Worm (Caenorhabditis elegans) whole organism, young adult: ENCODE results near the gene nhr-206.
A peak's percentile ranks its signal among the peaks of the same experiment; 100 is the strongest.

Experiments used
- B0035.1 ChIP-seq: sonication (generic microtip); optimal IDR thresholded peaks from 2 replicates; lab custom pipeline; 2016; ENCODE audit warnings: missing genetic modification characterization, mild to moderate bottlenecking, missing compliant biosample characterization, missing genotype, missing genetic modification reagents
- B0261.1 ChIP-seq: sonication (generic microtip); optimal IDR thresholded peaks from 2 replicates; lab custom pipeline; 2016; ENCODE audit warnings: mild to moderate bottlenecking, missing genetic modification characterization, moderate library complexity, missing compliant biosample characterization
- B0336.3 ChIP-seq: fragments of 200-800 bp; sonication (Bioruptor generic); IDR thresholded peaks from 2 replicates; pipeline ENCODE4 v1.3.6; 2022; ENCODE audit warnings: missing genetic modification characterization, missing compliant biosample characterization
- D2030.7 ChIP-seq: fragments of 200-800 bp; sonication (Bioruptor generic); IDR thresholded peaks from 2 replicates; pipeline ENCODE4 v1.3.6; 2022; ENCODE audit warnings: missing genetic modification reagents, missing genetic modification characterization, missing compliant biosample characterization
- F23B12.7 ChIP-seq: sonication (generic microtip); optimal IDR thresholded peaks from 2 replicates; lab custom pipeline; 2017; ENCODE audit warnings: missing genetic modification characterization, mild to moderate bottlenecking, missing compliant biosample characterization, antibody characterized with exemption, moderate library complexity; ENCODE audit not compliant: insufficient read depth
- F57A8.1 ChIP-seq: fragments of 200-800 bp; sonication (Bioruptor generic); optimal IDR thresholded peaks from 2 replicates; lab custom pipeline; 2018; ENCODE audit warnings: mild to moderate bottlenecking, missing genetic modification characterization, moderate library complexity, missing compliant biosample characterization
- F57C9.4 ChIP-seq: sonication (generic microtip); optimal IDR thresholded peaks from 2 replicates; lab custom pipeline; 2017; ENCODE audit warnings: mild to moderate bottlenecking, missing genetic modification characterization, missing compliant biosample characterization
- T07F8.4 ChIP-seq: sonication (generic microtip); optimal IDR thresholded peaks from 2 replicates; lab custom pipeline; 2016; ENCODE audit warnings: mild to moderate bottlenecking, missing genetic modification characterization, moderate library complexity, missing compliant biosample characterization
- T26A5.8 ChIP-seq: sonication (generic microtip); optimal IDR thresholded peaks from 2 replicates; lab custom pipeline; 2016; ENCODE audit warnings: missing genetic modification characterization, missing compliant biosample characterization
- ZK185.1 ChIP-seq: sonication (generic microtip); optimal IDR thresholded peaks from 2 replicates; lab custom pipeline; 2016; ENCODE audit warnings: mild to moderate bottlenecking, missing genetic modification characterization, missing compliant biosample characterization; ENCODE audit not compliant: poor library complexity, severe bottlenecking
- akir-1 ChIP-seq: fragments of 200-800 bp; sonication (Bioruptor generic); optimal IDR thresholded peaks from 2 replicates; lab custom pipeline; 2018; ENCODE audit warnings: mild to moderate bottlenecking, missing genetic modification characterization, moderate library complexity, missing compliant biosample characterization
- aptf-2 ChIP-seq: fragments of 200-800 bp; sonication (Bioruptor generic); conservative IDR thresholded peaks from 2 replicates; pipeline ENCODE4 v1.3.6; 2022; ENCODE audit warnings: missing genetic modification reagents, missing genetic modification characterization, missing compliant biosample characterization
- atf-7 ChIP-seq: sonication (generic microtip); optimal IDR thresholded peaks from 2 replicates; lab custom pipeline; 2017; ENCODE audit warnings: mild to moderate bottlenecking, missing genetic modification characterization, missing compliant biosample characterization
- athp-1 ChIP-seq: sonication (generic microtip); optimal IDR thresholded peaks from 2 replicates; lab custom pipeline; 2017; ENCODE audit warnings: mild to moderate bottlenecking, missing genetic modification characterization, missing compliant biosample characterization
- attf-5 ChIP-seq: fragments of 200-800 bp; sonication (Bioruptor generic); optimal IDR thresholded peaks from 2 replicates; lab custom pipeline; 2018; ENCODE audit warnings: mild to moderate bottlenecking, missing genetic modification characterization, missing compliant biosample characterization
- ccch-3 ChIP-seq: fragments of 200-800 bp; sonication (Bioruptor generic); optimal IDR thresholded peaks from 2 replicates; lab custom pipeline; 2018; ENCODE audit warnings: mild to moderate bottlenecking, missing genetic modification characterization, missing compliant biosample characterization
- ceh-100 ChIP-seq: fragments of 200-800 bp; sonication (Bioruptor generic); IDR thresholded peaks from 2 replicates; pipeline ENCODE4 v1.3.6; 2022; ENCODE audit warnings: missing genetic modification reagents, missing genetic modification characterization, missing compliant biosample characterization
- ceh-79 ChIP-seq: sonication (generic microtip); optimal IDR thresholded peaks from 2 replicates; lab custom pipeline; 2017; ENCODE audit warnings: mild to moderate bottlenecking, missing genetic modification characterization, missing compliant biosample characterization
- dpff-1 ChIP-seq: sonication (generic microtip); optimal IDR thresholded peaks from 2 replicates; lab custom pipeline; 2017; ENCODE audit warnings: mild to moderate bottlenecking, missing genetic modification characterization, missing compliant biosample characterization
- dpl-1 ChIP-seq: fragments of 150-350 bp; optimal IDR thresholded peaks from 2 replicates; lab custom pipeline; 2014; ENCODE audit warnings: missing biosample characterization, missing genetic modification reagents, missing genetic modification characterization
- efl-1 ChIP-seq: fragments of 150-350 bp; optimal IDR thresholded peaks from 2 replicates; lab custom pipeline; 2014; ENCODE audit warnings: missing biosample characterization, missing genetic modification reagents, missing genetic modification characterization
- hlh-12 ChIP-seq: sonication (generic microtip); optimal IDR thresholded peaks from 2 replicates; lab custom pipeline; 2016; ENCODE audit warnings: missing genetic modification characterization, missing compliant biosample characterization
- hrde-1 ChIP-seq: sonication (generic microtip); optimal IDR thresholded peaks from 2 replicates; lab custom pipeline; 2016; ENCODE audit warnings: missing genetic modification characterization, mild to moderate bottlenecking, missing compliant biosample characterization, moderate library complexity, missing genotype, missing genetic modification reagents, borderline replicate concordance
- let-526 ChIP-seq: fragments of 200-800 bp; sonication (Bioruptor generic); IDR thresholded peaks from 2 replicates; pipeline ENCODE4 v1.3.6; 2022; ENCODE audit warnings: missing genetic modification reagents, missing genetic modification characterization, missing compliant biosample characterization
- lir-1 ChIP-seq: fragments of 200-800 bp; sonication (Bioruptor generic); conservative IDR thresholded peaks from 2 replicates; pipeline ENCODE4 v1.3.6; 2022; ENCODE audit warnings: missing genetic modification reagents, missing genetic modification characterization, missing compliant biosample characterization
- lsy-27 ChIP-seq: sonication (generic microtip); optimal IDR thresholded peaks from 2 replicates; lab custom pipeline; 2017; ENCODE audit warnings: missing genetic modification characterization, mild to moderate bottlenecking, missing compliant biosample characterization, antibody characterized with exemption, missing genotype, borderline replicate concordance; ENCODE audit not compliant: insufficient read depth
- mel-28 ChIP-seq: sonication (generic microtip); optimal IDR thresholded peaks from 2 replicates; lab custom pipeline; 2016; ENCODE audit warnings: borderline replicate concordance, mild to moderate bottlenecking, missing genetic modification characterization, missing compliant biosample characterization
- nfya-1 ChIP-seq: sonication (generic microtip); optimal IDR thresholded peaks from 2 replicates; lab custom pipeline; 2017; ENCODE audit warnings: antibody characterized with exemption, missing compliant biosample characterization, missing genetic modification characterization, borderline replicate concordance; ENCODE audit not compliant: insufficient read depth
- nhr-179 ChIP-seq: sonication (generic microtip); optimal IDR thresholded peaks from 2 replicates; lab custom pipeline; 2016; ENCODE audit warnings: mild to moderate bottlenecking, missing genetic modification characterization, missing compliant biosample characterization
- nhr-80 ChIP-seq: sonication (generic microtip); optimal IDR thresholded peaks from 2 replicates; lab custom pipeline; 2016; ENCODE audit warnings: missing genetic modification characterization, missing compliant biosample characterization
- pbrm-1 ChIP-seq: fragments of 200-800 bp; sonication (Bioruptor generic); IDR thresholded peaks from 2 replicates; pipeline ENCODE4 v1.3.6; 2022; ENCODE audit warnings: missing genetic modification reagents, missing genetic modification characterization, missing compliant biosample characterization
- sdz-38 ChIP-seq: sonication (generic microtip); optimal IDR thresholded peaks from 2 replicates; lab custom pipeline; 2016; ENCODE audit warnings: missing genotype, missing genetic modification characterization, missing compliant biosample characterization
- snpc-3.4 ChIP-seq: sonication (generic microtip); optimal IDR thresholded peaks from 2 replicates; lab custom pipeline; 2017; ENCODE audit warnings: missing genetic modification characterization, mild to moderate bottlenecking, missing compliant biosample characterization, antibody characterized with exemption, moderate library complexity, missing genotype, missing genetic modification reagents
- tlf-1 ChIP-seq: fragments of 200-800 bp; sonication (Bioruptor generic); optimal IDR thresholded peaks from 2 replicates; lab custom pipeline; 2018; ENCODE audit warnings: mild to moderate bottlenecking, missing genetic modification characterization, missing compliant biosample characterization
- unc-62 ChIP-seq: fragments of 150-350 bp; optimal IDR thresholded peaks from 2 replicates; lab custom pipeline; 2014; ENCODE audit warnings: missing biosample characterization, missing genetic modification reagents, missing genetic modification characterization
- xnd-1 ChIP-seq: sonication (generic microtip); optimal IDR thresholded peaks from 2 replicates; lab custom pipeline; 2016; ENCODE audit warnings: missing genotype, missing genetic modification reagents, missing genetic modification characterization, missing compliant biosample characterization
- ztf-26 ChIP-seq: sonication (generic microtip); optimal IDR thresholded peaks from 2 replicates; lab custom pipeline; 2017; ENCODE audit warnings: missing genetic modification characterization, missing compliant biosample characterization
- ztf-6 ChIP-seq: fragments of 200-800 bp; sonication (Bioruptor generic); IDR thresholded peaks from 2 replicates; pipeline ENCODE4 v1.3.6; 2022; ENCODE audit warnings: missing genetic modification reagents, missing genetic modification characterization, missing compliant biosample characterization

nhr-206 gene

DNA sequence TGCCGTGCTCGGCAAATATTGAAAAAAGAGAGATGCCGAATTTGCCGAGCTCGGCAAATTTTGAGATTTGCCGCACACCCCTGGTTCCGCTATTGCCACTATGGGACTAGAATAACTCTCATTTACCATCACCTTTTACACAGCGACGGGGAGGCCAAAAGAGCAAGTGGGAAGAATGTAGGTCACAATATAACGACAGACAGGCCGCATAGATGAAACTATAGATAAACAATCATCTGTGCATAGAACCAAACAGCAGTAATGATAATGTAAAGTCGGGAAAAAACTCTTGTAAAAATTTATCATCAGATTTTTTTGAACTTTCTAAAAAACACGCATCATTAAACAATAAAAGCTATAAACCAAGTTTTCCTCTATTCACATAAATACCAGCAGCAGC, 23.4 kb upstream of the nhr-206 start, which contains the start of gene kmo-2:
Gene kmo-2 (minus strand): TSS at position 101 of the 400 bp plus-strand sequence.
- no peak for TF ChIP-seq unc-62 (GFP tag; lab: Kevin White, UChicago)
- TF ChIP-seq pbrm-1: no peak
- TF ChIP-seq F57C9.4 (tag; lab: Kevin White, UChicago): no peak
- no peak for TF ChIP-seq sdz-38
- TF ChIP-seq F57A8.1: no peak
- TF ChIP-seq ccch-3 (GFP tag; lab: Kevin White, UChicago): no peak
- TF ChIP-seq lsy-27 (tag; lab: Kevin White, UChicago): no peak
- TF ChIP-seq, all 124 proteins: peak for 0

DNA sequence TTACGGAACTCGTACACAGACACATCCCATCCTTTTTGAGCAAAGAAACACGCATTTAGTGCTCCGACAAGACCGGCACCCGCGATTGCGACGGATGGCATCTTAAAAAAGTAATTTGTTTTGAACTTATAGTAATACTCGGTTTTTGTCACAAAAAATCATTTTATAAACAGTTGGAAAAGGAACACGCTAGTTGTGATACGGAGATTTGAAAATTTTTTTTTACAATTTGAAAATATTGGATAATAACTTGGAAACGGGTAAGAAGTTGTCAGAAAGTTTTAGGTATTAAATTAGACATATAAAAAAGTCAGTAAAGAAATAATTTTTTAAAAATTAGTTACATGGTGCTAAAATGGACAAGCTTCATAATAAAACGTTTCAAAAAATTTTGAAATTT, 21.4 kb upstream of the nhr-206 start, which contains the start of gene kmo-1:
Gene kmo-1 (minus strand): TSS at position 101 of the 400 bp plus-strand sequence.
- no peak for TF ChIP-seq let-526
- no peak for TF ChIP-seq dpff-1 (tag; lab: Kevin White, UChicago)
- no peak for TF ChIP-seq mel-28

DNA sequence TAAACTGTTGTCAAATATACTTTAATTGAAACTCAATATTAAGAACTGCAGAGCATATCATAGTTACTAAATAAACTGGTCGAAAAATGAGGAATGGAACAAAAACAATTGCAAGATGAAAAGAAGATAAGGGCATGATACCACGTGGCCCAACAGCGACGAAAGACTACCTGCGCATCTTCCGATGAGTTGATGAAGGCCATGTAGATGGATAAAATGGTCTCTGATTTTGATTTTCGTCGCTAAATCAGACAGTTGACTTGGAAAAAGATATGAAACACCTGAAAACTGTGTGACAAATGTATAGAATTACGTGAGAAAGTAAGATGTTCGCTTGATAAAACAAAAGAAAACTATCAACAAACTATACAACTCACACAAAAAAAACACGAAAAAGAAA, 20.3 kb upstream of the nhr-206 start:
- TF ChIP-seq snpc-3.4 (tag; lab: Kevin White, UChicago): no peak
- no peak for TF ChIP-seq hrde-1 (tag; lab: Kevin White, UChicago)
- no peak for TF ChIP-seq hlh-12
- TF ChIP-seq aptf-2 (GFP tag; lab: Robert Waterston, UW): no peak

- TF ChIP-seq ztf-26 (tag; lab: Kevin White, UChicago) (no peak), atf-7 (no peak), sdz-38 (no peak), efl-1 (no peak), tlf-1 (GFP tag; lab: Kevin White, UChicago) (no peak), D2030.7 (no peak), athp-1 (tag; lab: Kevin White, UChicago) (no peak), F23B12.7 (no peak), ztf-6 (no peak), lir-1 (GFP tag; lab: Robert Waterston, UW) (no peak)
- TF ChIP-seq, all 124 proteins: peak for 0
Measured at ce11 chrV:12074886-12075285, 16.9 kb upstream of the nhr-206 start, which contains the start of gene R07B7.6. Gene R07B7.6, minus strand, starts transcription at chrV:12074986.

DNA sequence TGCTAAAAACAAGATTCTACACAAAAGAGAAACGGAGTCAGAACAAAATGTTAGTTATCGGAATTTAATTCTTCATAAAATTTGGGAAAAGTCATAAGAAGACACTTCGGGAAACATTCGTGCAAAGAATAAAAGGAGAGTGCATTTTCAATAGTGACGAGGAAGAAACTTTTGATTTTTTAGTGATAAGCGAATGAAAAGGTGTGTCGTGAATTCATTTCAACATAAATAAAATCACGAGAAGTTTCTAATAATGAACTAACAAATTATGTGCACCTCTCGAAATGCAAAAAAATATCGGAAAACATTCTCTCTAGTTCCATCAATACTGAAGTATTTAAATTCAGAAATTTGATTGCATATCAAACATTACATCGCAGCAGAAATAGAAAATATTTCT, 15.8 kb upstream of the nhr-206 start:
- peak; percentile 37 for TF ChIP-seq F23B12.7
- no peak for TF ChIP-seq xnd-1 (tag; lab: Kevin White, UChicago)
- TF ChIP-seq nhr-80 (tag; lab: Kevin White, UChicago): peak; percentile 75
- no peak for TF ChIP-seq ztf-6

DNA sequence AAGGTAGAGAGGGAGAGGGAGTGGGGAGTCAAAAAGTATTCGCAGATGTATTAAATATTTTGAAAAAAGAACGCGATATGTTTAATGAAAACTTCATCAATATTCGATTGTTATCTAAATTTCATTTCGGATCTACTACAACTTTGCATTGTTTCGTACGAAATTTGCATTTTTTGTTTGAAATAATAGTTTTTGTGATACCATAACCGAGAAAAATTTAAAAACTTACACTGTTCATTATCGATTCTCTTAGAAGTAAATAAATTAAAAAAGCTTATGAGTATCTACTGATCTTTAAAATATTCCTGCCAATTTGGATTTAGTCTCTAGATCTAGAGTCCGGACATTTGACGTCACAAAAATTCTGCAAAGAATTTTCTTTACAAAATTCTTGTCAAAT, 11.5 kb upstream of the nhr-206 start, which contains the start of gene R07B7.9:
Gene R07B7.9 (minus strand): TSS at position 101 of the 400 bp plus-strand sequence.
- TF ChIP-seq atf-7 (no peak), xnd-1 (tag; lab: Kevin White, UChicago) (no peak), nhr-179 (tag; lab: Kevin White, UChicago) (no peak), T26A5.8 (tag; lab: Kevin White, UChicago) (no peak), ceh-79 (tag; lab: Kevin White, UChicago) (no peak), attf-5 (GFP tag; lab: Kevin White, UChicago) (no peak), F57A8.1 (no peak), ceh-100 (GFP tag; lab: Robert Waterston, UW) (no peak), ZK185.1 (no peak), T07F8.4 (tag; lab: Kevin White, UChicago) (no peak), B0261.1 (no peak), B0336.3 (GFP tag; lab: Robert Waterston, UW) (no peak), akir-1 (GFP tag; lab: Kevin White, UChicago) (no peak), dpl-1 (GFP tag; lab: Kevin White, UChicago) (no peak), B0035.1 (tag; lab: Kevin White, UChicago) (no peak), F23B12.7 (no peak), nfya-1 (tag; lab: Kevin White, UChicago) (no peak), nhr-80 (tag; lab: Kevin White, UChicago) (no peak)
